Worm (Caenorhabditis elegans) whole organism, L1 larva: Measurements from ENCODE around the gene nhr-260.

ENCODE experiments used
- C04F5.9 ChIP-seq: sonication (generic microtip); optimal IDR thresholded peaks from 2 replicates; lab custom pipeline; 2016; ENCODE audit warnings: missing genetic modification characterization, missing compliant biosample characterization
- C16A3.4 ChIP-seq: fragments of 150-350 bp; optimal IDR thresholded peaks from 2 replicates; lab custom pipeline; 2014; ENCODE audit warnings: missing biosample characterization, missing genetic modification characterization
- alr-1 ChIP-seq: fragments of 200-800 bp; sonication (Bioruptor generic); optimal IDR thresholded peaks from 2 replicates; lab custom pipeline; 2018; ENCODE audit warnings: borderline replicate concordance, mild to moderate bottlenecking, missing genetic modification characterization, missing compliant biosample characterization
- ama-1 ChIP-seq: fragments of 150-350 bp; optimal IDR thresholded peaks from 2 replicates; lab custom pipeline; 2014
- blmp-1 ChIP-seq: fragments of 150-350 bp; optimal IDR thresholded peaks from 2 replicates; lab custom pipeline; 2014; ENCODE audit warnings: missing biosample characterization, missing genetic modification characterization
- ceh-63 ChIP-seq: fragments of 200-800 bp; sonication (Bioruptor generic); optimal IDR thresholded peaks from 2 replicates; lab custom pipeline; 2018; ENCODE audit warnings: mild to moderate bottlenecking, missing genetic modification characterization, missing compliant biosample characterization
- ceh-8 ChIP-seq: fragments of 200-800 bp; sonication (Bioruptor generic); optimal IDR thresholded peaks from 2 replicates; lab custom pipeline; 2018; ENCODE audit warnings: mild to moderate bottlenecking, missing genetic modification characterization, moderate library complexity, missing compliant biosample characterization
- ceh-82 ChIP-seq, 3 experiments: fragments of 150-350 bp in 1 of 3; sonication (generic microtip) in 2 of 3; optimal IDR thresholded peaks; 2 replicates each; lab custom pipeline; 2014 to 2017; ENCODE audit warnings: missing biosample characterization in 3 of 3, missing genetic modification characterization in 3 of 3
- ceh-88 ChIP-seq: fragments of 200-800 bp; sonication (Bioruptor generic); IDR thresholded peaks from 2 replicates; pipeline ENCODE4 v1.3.6; 2022; ENCODE audit warnings: missing genetic modification characterization, missing compliant biosample characterization
- dsc-1 ChIP-seq: sonication (generic microtip); optimal IDR thresholded peaks from 2 replicates; lab custom pipeline; 2016; ENCODE audit warnings: mild to moderate bottlenecking, missing genetic modification characterization, missing compliant biosample characterization
- efl-1 ChIP-seq, 4 experiments: fragments of 150-350 bp; optimal IDR thresholded peaks in 3 of 4; peaks in 1 of 4; 1 replicate in 1 of 4; 2 replicates in 3 of 4; lab custom pipeline; 2014; ENCODE audit warnings: missing biosample characterization in 2 of 4, missing genetic modification characterization in 2 of 4, missing genetic modification reagents in 2 of 4
- egl-13 ChIP-seq: sonication (generic microtip); optimal IDR thresholded peaks from 2 replicates; lab custom pipeline; 2016; ENCODE audit warnings: missing genotype, missing genetic modification reagents, missing genetic modification characterization, missing compliant biosample characterization
- elt-3 ChIP-seq, 6 experiments: fragments of 150-350 bp in 1 of 6; sonication (generic microtip); optimal IDR thresholded peaks; 2 replicates each; lab custom pipeline; 2017 to 2018; ENCODE audit warnings: missing biosample characterization in 6 of 6, missing genetic modification characterization in 6 of 6, inconsistent platforms in 1 of 6
- ets-5 ChIP-seq: fragments of 200-800 bp; sonication (Bioruptor generic); IDR thresholded peaks from 2 replicates; pipeline ENCODE4 v1.3.6; 2022; ENCODE audit warnings: missing genetic modification characterization, missing compliant biosample characterization
- fkh-8 ChIP-seq: sonication (generic microtip); optimal IDR thresholded peaks from 2 replicates; lab custom pipeline; 2016; ENCODE audit warnings: mild to moderate bottlenecking, missing genetic modification characterization, missing compliant biosample characterization
- fos-1 ChIP-seq: fragments of 150-350 bp; optimal IDR thresholded peaks from 2 replicates; lab custom pipeline; 2014; ENCODE audit warnings: missing biosample characterization, missing genetic modification characterization
- hlh-4 ChIP-seq: sonication (generic microtip); optimal IDR thresholded peaks from 2 replicates; lab custom pipeline; 2016; ENCODE audit warnings: mild to moderate bottlenecking, missing genetic modification characterization, missing compliant biosample characterization
- isw-1 ChIP-seq: fragments of 200-800 bp; sonication (Bioruptor generic); IDR thresholded peaks from 2 replicates; pipeline ENCODE4 v1.3.6; 2022; ENCODE audit warnings: missing genetic modification characterization, missing compliant biosample characterization
- jun-1 ChIP-seq: fragments of 150-350 bp; optimal IDR thresholded peaks from 2 replicates; lab custom pipeline; 2014; ENCODE audit warnings: missing biosample characterization, missing genetic modification reagents, missing genetic modification characterization
- lin-13 ChIP-seq: fragments of 150-350 bp; optimal IDR thresholded peaks from 2 replicates; lab custom pipeline; 2014; ENCODE audit warnings: missing biosample characterization, missing genetic modification reagents, missing genetic modification characterization
- lin-14 ChIP-seq: fragments of 200-800 bp; sonication (Bioruptor generic); optimal IDR thresholded peaks from 2 replicates; lab custom pipeline; 2018; ENCODE audit warnings: mild to moderate bottlenecking, missing genetic modification characterization, moderate library complexity, missing compliant biosample characterization
- lin-15B ChIP-seq: fragments of 150-350 bp; sonication (generic microtip); optimal IDR thresholded peaks from 3 replicates; lab custom pipeline; 2014; ENCODE audit warnings: missing biosample characterization, missing genetic modification characterization
- lsy-2 ChIP-seq, 2 experiments: fragments of 150-350 bp; optimal IDR thresholded peaks; 2 replicates each; lab custom pipeline; 2014; ENCODE audit warnings: missing biosample characterization in 2 of 2, missing genetic modification characterization in 2 of 2
- mab-9 ChIP-seq: fragments of 200-800 bp; sonication (Bioruptor generic); IDR thresholded peaks from 2 replicates; pipeline ENCODE4 v1.3.6; 2022; ENCODE audit warnings: missing genetic modification reagents, missing genetic modification characterization, missing compliant biosample characterization
- mdl-1 ChIP-seq, 2 experiments: fragments of 150-350 bp; optimal IDR thresholded peaks; 2 replicates each; lab custom pipeline; 2014 to 2017; ENCODE audit warnings: missing biosample characterization in 2 of 2, missing genetic modification characterization in 2 of 2, inconsistent platforms in 1 of 2
- mep-1 ChIP-seq: fragments of 150-350 bp; optimal IDR thresholded peaks from 2 replicates; lab custom pipeline; 2014; ENCODE audit warnings: missing biosample characterization, missing genetic modification characterization
- nhr-11 ChIP-seq: fragments of 150-350 bp; optimal IDR thresholded peaks from 2 replicates; lab custom pipeline; 2014; ENCODE audit warnings: missing biosample characterization, missing genetic modification characterization
- nhr-12 ChIP-seq: sonication (generic microtip); optimal IDR thresholded peaks from 2 replicates; lab custom pipeline; 2017; ENCODE audit warnings: missing biosample characterization, missing genetic modification characterization
- nhr-47 ChIP-seq: sonication (generic microtip); optimal IDR thresholded peaks from 2 replicates; lab custom pipeline; 2016; ENCODE audit warnings: mild to moderate bottlenecking, missing genetic modification characterization, moderate library complexity, missing compliant biosample characterization
- nhr-71 ChIP-seq: sonication (generic microtip); optimal IDR thresholded peaks from 2 replicates; lab custom pipeline; 2016; ENCODE audit warnings: mild to moderate bottlenecking, missing genetic modification characterization, moderate library complexity, missing compliant biosample characterization
- nhr-77 ChIP-seq: fragments of 150-350 bp; optimal IDR thresholded peaks from 2 replicates; lab custom pipeline; 2014; ENCODE audit warnings: missing biosample characterization, missing genetic modification characterization
- nhr-84 ChIP-seq: sonication (generic microtip); optimal IDR thresholded peaks from 2 replicates; lab custom pipeline; 2017; ENCODE audit warnings: missing biosample characterization, missing genetic modification characterization
- nhr-90 ChIP-seq: sonication (generic microtip); optimal IDR thresholded peaks from 2 replicates; lab custom pipeline; 2016; ENCODE audit warnings: mild to moderate bottlenecking, missing genetic modification characterization, missing compliant biosample characterization; ENCODE audit not compliant: poor library complexity
- pax-3 ChIP-seq: fragments of 200-800 bp; sonication (Bioruptor generic); optimal IDR thresholded peaks from 2 replicates; lab custom pipeline; 2018; ENCODE audit warnings: mild to moderate bottlenecking, missing genetic modification characterization, moderate library complexity, missing compliant biosample characterization
- rnt-1 ChIP-seq: sonication (generic microtip); optimal IDR thresholded peaks from 2 replicates; lab custom pipeline; 2016; ENCODE audit warnings: mild to moderate bottlenecking, missing genetic modification characterization, moderate library complexity, missing compliant biosample characterization
- skn-1 ChIP-seq: fragments of 150-350 bp; optimal IDR thresholded peaks from 2 replicates; lab custom pipeline; 2014; ENCODE audit warnings: missing biosample characterization, missing genetic modification characterization
- snu-23 ChIP-seq: sonication (generic microtip); optimal IDR thresholded peaks from 2 replicates; lab custom pipeline; 2016; ENCODE audit warnings: missing genetic modification characterization, missing compliant biosample characterization
- sox-4 ChIP-seq: sonication (generic microtip); optimal IDR thresholded peaks from 2 replicates; lab custom pipeline; 2016; ENCODE audit warnings: missing genetic modification characterization, missing compliant biosample characterization
- sptf-1 ChIP-seq: fragments of 150-350 bp; optimal IDR thresholded peaks from 2 replicates; lab custom pipeline; 2014; ENCODE audit warnings: missing biosample characterization, missing genetic modification characterization
- swsn-7 ChIP-seq: sonication (generic microtip); optimal IDR thresholded peaks from 2 replicates; lab custom pipeline; 2016; ENCODE audit warnings: missing genetic modification characterization, missing compliant biosample characterization
- unc-98 ChIP-seq: fragments of 200-800 bp; sonication (Bioruptor generic); IDR thresholded peaks from 2 replicates; pipeline ENCODE4 v1.3.6; 2022; ENCODE audit warnings: missing genetic modification characterization, missing compliant biosample characterization
- vab-15 ChIP-seq: sonication (generic microtip); optimal IDR thresholded peaks from 2 replicates; lab custom pipeline; 2017; ENCODE audit warnings: missing genotype, mild to moderate bottlenecking, missing genetic modification characterization, missing compliant biosample characterization
- xbp-1 ChIP-seq: sonication (generic microtip); optimal IDR thresholded peaks from 2 replicates; lab custom pipeline; 2016; ENCODE audit warnings: missing genetic modification characterization, missing compliant biosample characterization
- zip-4 ChIP-seq: fragments of 200-800 bp; sonication (Bioruptor generic); optimal IDR thresholded peaks from 2 replicates; lab custom pipeline; 2018; ENCODE audit warnings: mild to moderate bottlenecking, missing genetic modification characterization, moderate library complexity, missing compliant biosample characterization
- ztf-4 ChIP-seq: fragments of 150-350 bp; optimal IDR thresholded peaks from 2 replicates; lab custom pipeline; 2014; ENCODE audit warnings: missing biosample characterization, missing genetic modification characterization

Gene nhr-260

ce11 chrV:1494469-1494868 lies 17.0 kb downstream of the nhr-260 start, which contains the start of gene spig-7:
spig-7 (plus strand) TSS chrV:1494769.
- TF ChIP-seq lin-15B (tag; lab: Kevin White, UChicago) (no peak), isw-1 (GFP tag; lab: Robert Waterston, UW) (no peak)

ce11 chrV:1491510-1491909 lies 19.9 kb downstream of the nhr-260 start, which contains the start of gene C38C3.6:
C38C3.6 (minus strand) TSS chrV:1491610.
- TF ChIP-seq ceh-82 (tag; optimal IDR thresholded peaks at IDR 0.05; lab: Kevin White, UChicago) = no peak
- TF ChIP-seq mep-1 (tag; lab: Kevin White, UChicago) = no peak
- no peak for TF ChIP-seq xbp-1 (tag; lab: Kevin White, UChicago)
- no peak for TF ChIP-seq skn-1 (tag; lab: Kevin White, UChicago)
- TF ChIP-seq sptf-1 = no peak
- TF ChIP-seq nhr-12 = no peak
- no peak for TF ChIP-seq mab-9 (GFP tag; lab: Robert Waterston, UW)
- no peak for TF ChIP-seq nhr-77 (tag; lab: Kevin White, UChicago)
- no peak for TF ChIP-seq lsy-2 (tag; optimal IDR thresholded peaks at IDR 0.05; lab: Kevin White, UChicago)
- TF ChIP-seq nhr-11 = no peak
- TF ChIP-seq nhr-47 = no peak
- no peak for TF ChIP-seq C16A3.4 (tag; lab: Kevin White, UChicago)
- TF ChIP-seq nhr-71 (tag; lab: Kevin White, UChicago) = no peak
- TF ChIP-seq ceh-88 (GFP tag; lab: Robert Waterston, UW) = no peak
- TF ChIP-seq lin-15B (tag; lab: Kevin White, UChicago) = no peak
- TF ChIP-seq alr-1 (tag; lab: Kevin White, UChicago) = no peak
- no peak for TF ChIP-seq elt-3 (tag; optimal IDR thresholded peaks at IDR 0.05; lab: Kevin White, UChicago)
- no peak for TF ChIP-seq lin-13 (GFP tag; lab: Kevin White, UChicago)
- no peak for TF ChIP-seq ama-1 (lab: Kevin White, UChicago)

ce11 chrV:1488642-1489041 lies 22.8 kb downstream of the nhr-260 start:
- peak; percentile 71 for TF ChIP-seq dsc-1
- peak; percentile 56 for TF ChIP-seq lin-14 (GFP tag; lab: Kevin White, UChicago)
- TF ChIP-seq efl-1 (optimal IDR thresholded peaks at IDR 0.05; lab: Kevin White, UChicago) = no peak
- TF ChIP-seq efl-1 (GFP tag; optimal IDR thresholded peaks at IDR 0.05 in 1 of 2; lab: Kevin White, UChicago) = peak in 1 of 2 experiments; percentile 67
- no peak for TF ChIP-seq hlh-4 (tag; lab: Kevin White, UChicago)
- TF ChIP-seq ceh-8 (GFP tag; lab: Kevin White, UChicago) = no peak
- TF ChIP-seq swsn-7 = no peak
- TF ChIP-seq fos-1 = no peak
- peak; percentile 59 for TF ChIP-seq fkh-8 (tag; lab: Kevin White, UChicago)
- TF ChIP-seq ets-5 (GFP tag; lab: Robert Waterston, UW) = no peak
- peak; percentile 53 for TF ChIP-seq nhr-47
- no peak for TF ChIP-seq lin-15B (tag; lab: Kevin White, UChicago)
- peak; percentile 51 for TF ChIP-seq nhr-71 (tag; lab: Kevin White, UChicago)

- peak; percentile 85 for TF ChIP-seq fkh-8 (tag; lab: Kevin White, UChicago)
- TF ChIP-seq fos-1 = no peak
- TF ChIP-seq jun-1 (tag; lab: Kevin White, UChicago) = no peak
- TF ChIP-seq lsy-2 (tag; optimal IDR thresholded peaks at IDR 0.05; lab: Kevin White, UChicago) = no peak
- TF ChIP-seq C16A3.4 (tag; lab: Kevin White, UChicago) = no peak
- TF ChIP-seq C04F5.9 (tag; lab: Kevin White, UChicago) = no peak
- TF ChIP-seq nhr-71 (tag; lab: Kevin White, UChicago) = peak; percentile 48
- no peak for TF ChIP-seq egl-13
- no peak for TF ChIP-seq nhr-12
- no peak for TF ChIP-seq ceh-63 (GFP tag; lab: Kevin White, UChicago)
- no peak for TF ChIP-seq unc-98 (GFP tag; lab: Robert Waterston, UW)
- TF ChIP-seq dsc-1 = peak; percentile 70
- no peak for TF ChIP-seq nhr-90 (tag; lab: Kevin White, UChicago)
- peak; percentile 30 for TF ChIP-seq lin-14 (GFP tag; lab: Kevin White, UChicago)
- TF ChIP-seq rnt-1 (tag; lab: Kevin White, UChicago) = no peak
- no peak for TF ChIP-seq snu-23 (GFP tag; lab: Kevin White, UChicago)
- no peak for TF ChIP-seq vab-15 (tag; lab: Kevin White, UChicago)
- no peak for TF ChIP-seq zip-4 (GFP tag; lab: Kevin White, UChicago)
- no peak for TF ChIP-seq blmp-1 (tag; lab: Kevin White, UChicago)
- TF ChIP-seq sox-4 (tag; lab: Kevin White, UChicago) = peak; percentile 2
- TF ChIP-seq ztf-4 = no peak
- no peak for TF ChIP-seq nhr-84 (tag; lab: Kevin White, UChicago)
- TF ChIP-seq mdl-1 (tag; optimal IDR thresholded peaks at IDR 0.05; lab: Kevin White, UChicago) = no peak
- no peak for TF ChIP-seq pax-3 (tag; lab: Kevin White, UChicago)
- peak; percentile 30 for TF ChIP-seq nhr-47
- TF ChIP-seq efl-1 (optimal IDR thresholded peaks at IDR 0.05; lab: Kevin White, UChicago) = no peak
- TF ChIP-seq efl-1 (GFP tag; optimal IDR thresholded peaks at IDR 0.05 in 1 of 2; lab: Kevin White, UChicago) = no peak
- TF ChIP-seq hlh-4 (tag; lab: Kevin White, UChicago) = peak; percentile 53
These were observed 24.2 kb downstream of the nhr-260 start for ce11 chrV:1487262-1487661.
